Worm (Caenorhabditis elegans) whole organism, L3 larva: ENCODE measurements around the gene F44A6.3.

Experiments used
- R02D3.7 ChIP-seq: fragments of 150-350 bp; optimal IDR thresholded peaks from 2 replicates; lab custom pipeline; 2014; ENCODE audit warnings: missing biosample characterization, missing genetic modification characterization
- aly-2 ChIP-seq: fragments of 150-350 bp; optimal IDR thresholded peaks from 2 replicates; lab custom pipeline; 2014; ENCODE audit warnings: missing biosample characterization, missing genetic modification characterization
- ceh-16 ChIP-seq: sonication (generic microtip); optimal IDR thresholded peaks from 2 replicates; lab custom pipeline; 2017; ENCODE audit warnings: missing biosample characterization, missing genetic modification characterization
- ceh-28 ChIP-seq: fragments of 150-350 bp; optimal IDR thresholded peaks from 2 replicates; lab custom pipeline; 2014; ENCODE audit warnings: missing biosample characterization, missing genetic modification reagents, missing genetic modification characterization
- ceh-82 ChIP-seq: fragments of 150-350 bp; optimal IDR thresholded peaks from 2 replicates; lab custom pipeline; 2014; ENCODE audit warnings: missing biosample characterization, missing genetic modification characterization
- ceh-9 ChIP-seq: sonication (generic microtip); optimal IDR thresholded peaks from 2 replicates; lab custom pipeline; 2018; ENCODE audit warnings: missing biosample characterization, missing genetic modification characterization
- daf-12 ChIP-seq: fragments of 150-350 bp; optimal IDR thresholded peaks from 2 replicates; lab custom pipeline; 2014; ENCODE audit warnings: missing biosample characterization, missing genetic modification reagents, missing genetic modification characterization
- egl-5 ChIP-seq: fragments of 150-350 bp; optimal IDR thresholded peaks from 2 replicates; lab custom pipeline; 2017; ENCODE audit warnings: missing biosample characterization, missing genetic modification reagents, missing genetic modification characterization, inconsistent platforms
- elt-3 ChIP-seq, 3 experiments: fragments of 150-350 bp in 1 of 3; sonication (generic microtip) in 2 of 3; optimal IDR thresholded peaks; 2 replicates in 2 of 3; 4 replicates in 1 of 3; lab custom pipeline; 2014 to 2017; ENCODE audit warnings: missing biosample characterization in 3 of 3, missing genetic modification characterization in 3 of 3
- fkh-2 ChIP-seq: fragments of 150-350 bp; optimal IDR thresholded peaks from 2 replicates; lab custom pipeline; 2014; ENCODE audit warnings: missing biosample characterization, missing genetic modification reagents, missing genetic modification characterization
- fos-1 ChIP-seq: fragments of 150-350 bp; optimal IDR thresholded peaks from 2 replicates; lab custom pipeline; 2014; ENCODE audit warnings: missing biosample characterization, missing genetic modification characterization
- jun-1 ChIP-seq: fragments of 150-350 bp; optimal IDR thresholded peaks from 2 replicates; lab custom pipeline; 2014; ENCODE audit warnings: missing biosample characterization, missing genetic modification reagents, missing genetic modification characterization
- lin-15B ChIP-seq: fragments of 150-350 bp; optimal IDR thresholded peaks from 2 replicates; lab custom pipeline; 2014; ENCODE audit warnings: missing biosample characterization, missing genetic modification characterization
- lsy-12 ChIP-seq: sonication (generic microtip); optimal IDR thresholded peaks from 2 replicates; lab custom pipeline; 2016; ENCODE audit warnings: mild to moderate bottlenecking, missing genetic modification characterization, missing compliant biosample characterization
- mdl-1 ChIP-seq: fragments of 150-350 bp; optimal IDR thresholded peaks from 2 replicates; lab custom pipeline; 2014; ENCODE audit warnings: missing biosample characterization, missing genetic modification characterization
- mml-1 ChIP-seq: fragments of 150-350 bp; sonication (generic microtip); optimal IDR thresholded peaks from 3 replicates; lab custom pipeline; 2014; ENCODE audit warnings: missing biosample characterization, missing genetic modification characterization
- nfya-1 ChIP-seq: sonication (generic microtip); optimal IDR thresholded peaks from 2 replicates; lab custom pipeline; 2017; ENCODE audit warnings: missing genetic modification characterization, mild to moderate bottlenecking, missing compliant biosample characterization, antibody characterized with exemption, moderate library complexity; ENCODE audit not compliant: insufficient read depth
- nhr-11 ChIP-seq: fragments of 150-350 bp; optimal IDR thresholded peaks from 2 replicates; lab custom pipeline; 2014; ENCODE audit warnings: missing biosample characterization, missing genetic modification characterization
- nhr-23 ChIP-seq: fragments of 150-350 bp; optimal IDR thresholded peaks from 2 replicates; lab custom pipeline; 2014; ENCODE audit warnings: missing biosample characterization, missing genetic modification reagents, missing genetic modification characterization
- nhr-25 ChIP-seq: sonication (generic microtip); optimal IDR thresholded peaks from 2 replicates; lab custom pipeline; 2017; ENCODE audit warnings: missing biosample characterization, missing genetic modification characterization
- nhr-43 ChIP-seq: sonication (generic microtip); optimal IDR thresholded peaks from 2 replicates; lab custom pipeline; 2016; ENCODE audit warnings: mild to moderate bottlenecking, missing genetic modification characterization, missing compliant biosample characterization; ENCODE audit not compliant: poor library complexity, severe bottlenecking
- nhr-67 ChIP-seq: fragments of 150-350 bp; optimal IDR thresholded peaks from 2 replicates; lab custom pipeline; 2014; ENCODE audit warnings: missing biosample characterization, missing genetic modification characterization
- nhr-76 ChIP-seq: fragments of 150-350 bp; sonication (generic microtip); optimal IDR thresholded peaks from 5 replicates; lab custom pipeline; 2014; ENCODE audit warnings: missing biosample characterization, missing genetic modification characterization
- nhr-77 ChIP-seq: fragments of 150-350 bp; optimal IDR thresholded peaks from 2 replicates; lab custom pipeline; 2014; ENCODE audit warnings: missing biosample characterization, missing genetic modification characterization
- pha-4 ChIP-seq: fragments of 150-350 bp; optimal IDR thresholded peaks from 2 replicates; lab custom pipeline; 2014; ENCODE audit warnings: missing biosample characterization, missing genetic modification reagents, missing genetic modification characterization
- pqm-1 ChIP-seq: fragments of 150-350 bp; optimal IDR thresholded peaks from 2 replicates; lab custom pipeline; 2017; ENCODE audit warnings: missing biosample characterization, missing genetic modification characterization, inconsistent platforms
- sea-2 ChIP-seq: fragments of 150-350 bp; sonication (generic microtip); optimal IDR thresholded peaks from 4 replicates; lab custom pipeline; 2014; ENCODE audit warnings: missing biosample characterization, missing genetic modification reagents, missing genetic modification characterization
- skn-1 ChIP-seq: fragments of 150-350 bp; optimal IDR thresholded peaks from 2 replicates; lab custom pipeline; 2014; ENCODE audit warnings: missing biosample characterization, missing genetic modification characterization
- snpc-4 ChIP-seq: fragments of 150-350 bp; optimal IDR thresholded peaks from 2 replicates; lab custom pipeline; 2014; ENCODE audit warnings: missing biosample characterization, missing genetic modification characterization
- unc-62 ChIP-seq: fragments of 150-350 bp; sonication (generic microtip); optimal IDR thresholded peaks from 4 replicates; lab custom pipeline; 2014; ENCODE audit warnings: missing biosample characterization, missing genetic modification reagents, missing genetic modification characterization
- zag-1 ChIP-seq: fragments of 150-350 bp; optimal IDR thresholded peaks from 2 replicates; lab custom pipeline; 2014; ENCODE audit warnings: missing biosample characterization, missing genetic modification characterization
- ztf-4 ChIP-seq: fragments of 150-350 bp; optimal IDR thresholded peaks from 2 replicates; lab custom pipeline; 2014; ENCODE audit warnings: missing biosample characterization, missing genetic modification characterization

The F44A6.3 gene

DNA sequence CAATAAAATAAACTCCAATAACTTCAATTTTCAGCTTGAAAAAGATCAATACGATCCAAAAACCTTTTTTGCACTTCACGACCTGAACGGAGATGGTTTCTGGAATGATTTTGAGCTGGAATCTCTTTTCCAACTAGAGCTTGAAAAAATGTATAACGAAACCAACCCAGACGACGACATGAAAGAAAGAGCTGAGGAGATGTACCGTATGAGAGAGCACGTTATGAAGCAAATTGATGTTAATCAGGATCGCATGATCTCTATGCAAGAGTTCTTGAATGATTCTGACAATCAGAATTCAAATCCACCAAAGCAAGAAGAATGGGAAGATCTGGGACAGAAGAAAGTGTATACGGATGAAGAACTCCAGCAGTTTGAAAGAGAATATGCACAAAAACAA lies 13.4 kb upstream of the F44A6.3 start:
- TF ChIP-seq egl-5 (tag; lab: Kevin White, UChicago) (no peak), mml-1 (tag; lab: Kevin White, UChicago) (no peak), pqm-1 (no peak), sea-2 (GFP tag; lab: Kevin White, UChicago) (no peak), nfya-1 (tag; lab: Kevin White, UChicago) (no peak), pha-4 (tag; lab: Kevin White, UChicago) (no peak), ceh-9 (tag; lab: Kevin White, UChicago) (no peak), nhr-23 (tag; lab: Kevin White, UChicago) (no peak), ceh-16 (tag; lab: Kevin White, UChicago) (no peak), ceh-28 (tag; lab: Kevin White, UChicago) (no peak), skn-1 (tag; lab: Kevin White, UChicago) (no peak), elt-3 (tag; optimal IDR thresholded peaks at IDR 0.05; lab: Kevin White, UChicago) (no peak), nhr-76 (tag; lab: Kevin White, UChicago) (no peak), mdl-1 (tag; lab: Kevin White, UChicago) (no peak), fos-1 (no peak), daf-12 (no peak)
- TF ChIP-seq, all 47 proteins: peak for 0

DNA sequence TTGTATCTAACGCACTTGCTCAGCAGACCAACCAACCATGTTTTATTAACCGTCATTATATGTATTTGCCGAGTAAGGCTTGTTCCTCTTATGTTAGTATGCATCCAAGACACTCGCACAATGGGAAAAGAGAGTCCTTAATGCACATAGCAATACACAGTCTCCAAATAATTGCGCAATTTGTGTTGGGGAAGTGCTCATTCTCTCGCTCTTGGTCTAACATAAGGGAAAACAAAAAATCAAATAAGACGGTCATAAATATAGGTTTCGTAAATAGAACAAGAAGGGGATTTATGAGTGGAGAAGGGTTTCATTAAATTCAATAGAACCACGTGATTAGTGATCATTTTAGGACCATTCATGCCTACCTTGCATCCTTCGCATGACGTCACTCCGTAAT lies 9.1 kb upstream of the F44A6.3 start:
- TF ChIP-seq zag-1 (tag; lab: Kevin White, UChicago) (no peak), lsy-12 (tag; lab: Kevin White, UChicago) (no peak), nfya-1 (tag; lab: Kevin White, UChicago) (no peak)

DNA sequence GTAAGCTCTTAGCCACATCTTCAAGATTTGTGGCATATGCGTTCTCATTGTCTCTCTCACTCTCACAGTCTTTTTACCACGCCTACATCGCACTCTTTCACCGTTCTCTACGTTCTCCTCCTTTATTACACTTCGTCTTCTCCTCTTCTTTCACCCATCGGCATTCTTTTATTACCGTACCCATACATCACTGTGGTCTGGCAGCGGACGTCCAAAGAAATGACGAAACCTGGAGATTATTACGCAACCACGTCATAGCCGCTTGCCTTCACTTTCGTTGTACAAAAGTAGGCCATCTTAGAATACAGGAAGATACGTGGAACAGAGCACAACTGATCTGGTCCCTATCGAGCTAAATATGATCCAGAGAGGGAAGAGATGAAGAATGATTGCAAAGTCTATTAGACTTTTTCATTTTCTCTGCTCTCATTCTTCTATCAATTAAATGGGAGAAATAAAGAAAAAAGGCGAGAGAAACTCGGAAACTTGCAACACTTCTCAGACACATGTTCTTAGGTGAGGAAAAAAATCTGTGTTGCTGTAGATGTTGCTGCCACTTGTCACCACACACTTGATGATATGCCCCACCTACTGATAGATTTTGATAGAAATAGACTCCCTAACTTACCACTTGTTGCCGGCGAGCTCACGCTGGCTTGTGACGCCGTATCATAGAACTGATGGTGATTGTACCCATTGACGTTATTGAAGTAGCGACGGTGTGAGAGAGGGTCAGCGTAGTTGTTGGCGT lies 8.1 kb upstream of the F44A6.3 start:
- TF ChIP-seq egl-5 (tag; lab: Kevin White, UChicago) (peak; percentile 7), nhr-11 (tag; lab: Kevin White, UChicago) (no peak)
- TF ChIP-seq, all 47 proteins: peak for 1

DNA sequence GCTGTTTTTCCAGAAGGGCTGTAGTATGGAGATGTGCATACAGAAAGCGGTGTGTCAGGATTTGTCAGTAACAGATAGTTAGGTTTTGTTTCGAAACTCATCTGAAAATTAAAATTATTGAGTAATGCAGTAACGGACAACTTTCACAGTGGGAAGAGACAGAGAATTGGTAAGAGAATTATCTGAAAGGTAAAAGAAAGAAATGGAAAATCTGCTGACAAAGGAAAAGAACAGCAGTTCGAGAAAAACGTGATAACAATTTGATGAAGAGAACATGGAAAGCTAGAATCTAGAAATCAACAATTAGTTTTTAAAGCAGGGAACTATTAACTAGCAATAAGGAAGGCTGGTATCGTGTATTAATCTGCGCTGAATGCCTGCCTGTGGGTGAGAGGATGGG lies 7.2 kb upstream of the F44A6.3 start, which contains the start of gene sex-1:
TSS of gene sex-1 (minus strand) at position 101 of the 400 bp plus-strand sequence.
- TF ChIP-seq snpc-4 (tag; lab: Kevin White, UChicago) (no peak), ceh-82 (no peak), fkh-2 (tag; lab: Kevin White, UChicago) (no peak)

DNA sequence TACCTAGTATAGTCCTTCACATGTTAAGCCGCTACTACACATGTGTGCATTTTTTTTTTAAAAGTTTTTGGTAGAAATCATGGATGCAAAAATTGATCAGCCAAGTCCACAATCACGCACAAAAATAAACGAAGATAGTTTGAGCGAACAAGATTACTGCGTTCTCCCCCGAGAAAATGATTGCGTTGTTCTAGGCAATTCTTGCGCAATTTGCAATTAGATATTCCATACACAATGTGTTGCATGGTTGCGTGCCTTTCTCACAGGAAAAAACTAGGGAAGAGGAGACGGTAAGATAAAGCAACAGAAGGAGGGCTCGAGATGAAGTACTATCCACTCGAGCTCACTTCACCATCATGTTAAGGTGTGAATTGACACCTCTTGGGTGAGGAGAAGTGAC lies 6.6 kb upstream of the F44A6.3 start:
- TF ChIP-seq mdl-1 (tag; lab: Kevin White, UChicago) (no peak), daf-12 (no peak), nhr-25 (tag; lab: Kevin White, UChicago) (no peak), pqm-1 (no peak), lin-15B (tag; lab: Kevin White, UChicago) (no peak), R02D3.7 (tag; lab: Kevin White, UChicago) (no peak), zag-1 (tag; lab: Kevin White, UChicago) (no peak), nhr-43 (no peak), ztf-4 (no peak), nhr-67 (tag; lab: Kevin White, UChicago) (no peak), unc-62 (GFP tag; lab: Kevin White, UChicago) (no peak), nfya-1 (tag; lab: Kevin White, UChicago) (no peak), aly-2 (tag; lab: Kevin White, UChicago) (no peak), nhr-23 (tag; lab: Kevin White, UChicago) (no peak), nhr-77 (no peak), lsy-12 (tag; lab: Kevin White, UChicago) (no peak), nhr-76 (tag; lab: Kevin White, UChicago) (no peak), fos-1 (no peak), jun-1 (tag; lab: Kevin White, UChicago) (no peak)
